Worm (Caenorhabditis elegans): Measurements from ENCODE around the gene gcy-15.

DNA sequence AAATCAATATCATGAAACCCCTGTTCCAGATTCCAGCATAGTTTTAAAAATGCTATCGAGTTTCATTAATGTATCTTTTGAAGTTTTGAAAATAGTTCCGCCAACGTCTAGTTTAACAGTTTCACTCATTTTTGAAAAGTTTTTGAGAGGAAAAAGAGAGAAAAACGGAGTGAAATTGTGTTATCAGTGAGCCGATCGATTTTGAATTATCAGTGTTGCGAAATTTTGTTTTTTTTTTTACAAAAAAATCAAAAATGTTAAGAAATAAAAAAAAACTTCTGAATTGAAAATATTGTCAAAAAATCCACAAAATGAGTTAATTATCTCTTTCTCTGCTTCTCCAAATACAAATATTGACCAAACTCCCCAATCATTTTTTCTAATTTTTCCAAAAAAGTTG is 25.8 kb upstream of the gcy-15 start, which contains the start of gene ZC239.13:
- TF ChIP-seq snpc-4 (GFP tag; optimal IDR thresholded peaks at IDR 0.05) (no peak), snpc-4 (tag; optimal IDR thresholded peaks at IDR 0.05) (no peak), Y79H2A.3 (GFP tag; conservative IDR thresholded peaks at IDR 0.05) (no peak), ztf-26 (tag; optimal IDR thresholded peaks at IDR 0.05) (no peak), unc-62 (GFP tag; optimal IDR thresholded peaks at IDR 0.05) (no peak)
